Fruit fly (Drosophila melanogaster): Measurements from ENCODE around the gene Mpp6.

dm6 chr2L:21109680-21110079 is 46.4 kb upstream of the Mpp6 start:
- TF ChIP-seq dmrt93B (GFP tag; optimal IDR thresholded peaks at IDR 0.05) = no peak
- no peak for TF ChIP-seq Hr78 (GFP tag; optimal IDR thresholded peaks at IDR 0.05)
- no peak for TF ChIP-seq sv (GFP tag; optimal IDR thresholded peaks at IDR 0.05)
- TF ChIP-seq Abd-B (GFP tag; optimal IDR thresholded peaks at IDR 0.05) = no peak
- TF ChIP-seq br (GFP tag; optimal IDR thresholded peaks at IDR 0.05) = no peak
- no peak for TF ChIP-seq Dfd (GFP tag; optimal IDR thresholded peaks at IDR 0.05)
- TF ChIP-seq Sp1 (GFP tag; optimal IDR thresholded peaks at IDR 0.05) = no peak
- TF ChIP-seq Myc (optimal IDR thresholded peaks at IDR 0.05) = no peak
- no peak for TF ChIP-seq h (GFP tag; optimal IDR thresholded peaks at IDR 0.05)
